Fruit fly (Drosophila melanogaster) whole organism, embryonic: ENCODE measurements around the gene Pisd.
A peak's percentile ranks its signal among the peaks of the same experiment; 100 is the strongest.

ENCODE experiments used
- Adf1 ChIP-seq: fragments of 200-800 bp; sonication (Bioruptor generic); IDR thresholded peaks from 2 replicates; pipeline ENCODE4 v1.3.6; 2022; ENCODE audit warnings: missing biosample characterization, missing genetic modification characterization
- Atf3 ChIP-seq: fragments of 200-800 bp; sonication (Bioruptor generic); optimal IDR thresholded peaks from 3 replicates; lab custom pipeline; 2016; ENCODE audit warnings: missing biosample characterization, missing genetic modification characterization
- CG10274 ChIP-seq: fragments of 200-800 bp; sonication (Bioruptor generic); optimal IDR thresholded peaks from 3 replicates; lab custom pipeline; 2017; ENCODE audit warnings: missing biosample characterization, mild to moderate bottlenecking, missing genetic modification characterization
- CG10431 ChIP-seq: fragments of 200-800 bp; sonication (Bioruptor generic); optimal IDR thresholded peaks from 3 replicates; lab custom pipeline; 2018; ENCODE audit warnings: missing biosample characterization, mild to moderate bottlenecking, missing genetic modification characterization
- CG11085 ChIP-seq: fragments of 200-800 bp; sonication (Bioruptor generic); IDR thresholded peaks from 2 replicates; pipeline ENCODE4 v1.3.6; 2022; ENCODE audit warnings: missing biosample characterization, missing genetic modification characterization
- CG11093 ChIP-seq: fragments of 200-800 bp; sonication (Bioruptor generic); IDR thresholded peaks from 3 replicates; pipeline ENCODE4 v1.3.6; 2022; ENCODE audit warnings: missing biosample characterization, missing genetic modification characterization
- CG11247 ChIP-seq: fragments of 200-800 bp; sonication (Bioruptor generic); IDR thresholded peaks from 2 replicates; pipeline ENCODE4 v1.3.6; 2022; ENCODE audit warnings: missing biosample characterization, missing genetic modification characterization
- CG11398 ChIP-seq: fragments of 200-800 bp; sonication (Bioruptor generic); optimal IDR thresholded peaks from 2 replicates; lab custom pipeline; 2016; ENCODE audit warnings: missing biosample characterization, missing genetic modification characterization
- CG12236 ChIP-seq: fragments of 200-800 bp; sonication (Bioruptor generic); optimal IDR thresholded peaks from 2 replicates; lab custom pipeline; 2016; ENCODE audit warnings: missing biosample characterization, missing genetic modification characterization
- CG13894 ChIP-seq: fragments of 200-800 bp; sonication (Bioruptor generic); optimal IDR thresholded peaks from 3 replicates; lab custom pipeline; 2018; ENCODE audit warnings: missing biosample characterization, mild to moderate bottlenecking, missing genetic modification characterization, moderate library complexity
- CG14710 ChIP-seq: fragments of 200-800 bp; sonication (Bioruptor generic); optimal IDR thresholded peaks from 3 replicates; lab custom pipeline; 2019; ENCODE audit warnings: missing biosample characterization, mild to moderate bottlenecking, missing genetic modification characterization, moderate library complexity
- CG17328 ChIP-seq: fragments of 200-800 bp; sonication (Bioruptor generic); IDR thresholded peaks from 2 replicates; pipeline ENCODE4 v1.3.6; 2022; ENCODE audit warnings: missing biosample characterization, missing genetic modification characterization
- CG18011 ChIP-seq: fragments of 200-800 bp; sonication (Bioruptor generic); optimal IDR thresholded peaks from 2 replicates; lab custom pipeline; 2017; ENCODE audit warnings: missing biosample characterization, missing genetic modification characterization, mild to moderate bottlenecking, moderate library complexity, missing genotype
- CG18599 ChIP-seq: fragments of 200-800 bp; sonication (Bioruptor generic); optimal IDR thresholded peaks from 3 replicates; lab custom pipeline; 2017; ENCODE audit warnings: missing biosample characterization, missing genetic modification characterization, mild to moderate bottlenecking, moderate library complexity, missing genetic modification reagents
- CG2120 ChIP-seq: fragments of 200-800 bp; sonication (Bioruptor generic); optimal IDR thresholded peaks from 3 replicates; lab custom pipeline; 2016; ENCODE audit warnings: missing biosample characterization, missing genetic modification characterization
- CG2889 ChIP-seq: fragments of 200-800 bp; sonication (Bioruptor generic); IDR thresholded peaks from 3 replicates; pipeline ENCODE4 v1.3.6; 2022; ENCODE audit warnings: missing biosample characterization, missing genetic modification characterization
- CG30431 ChIP-seq: fragments of 200-800 bp; sonication (Bioruptor generic); optimal IDR thresholded peaks from 2 replicates; lab custom pipeline; 2017; ENCODE audit warnings: missing biosample characterization, missing genetic modification characterization
- CG34376 ChIP-seq: fragments of 200-800 bp; sonication (Bioruptor generic); optimal IDR thresholded peaks from 2 replicates; lab custom pipeline; 2018; ENCODE audit warnings: missing biosample characterization, mild to moderate bottlenecking, missing genetic modification characterization
- CG4404 ChIP-seq: fragments of 200-800 bp; sonication (Bioruptor generic); IDR thresholded peaks from 2 replicates; pipeline ENCODE4 v1.3.6; 2022; ENCODE audit warnings: missing biosample characterization, missing genetic modification characterization
- CG4854 ChIP-seq: fragments of 200-800 bp; sonication (Bioruptor generic); optimal IDR thresholded peaks from 2 replicates; lab custom pipeline; 2016; ENCODE audit warnings: missing biosample characterization, missing genetic modification characterization, inconsistent platforms
- CG6683 ChIP-seq: fragments of 200-800 bp; sonication (Bioruptor generic); optimal IDR thresholded peaks from 2 replicates; lab custom pipeline; 2017; ENCODE audit warnings: missing biosample characterization, mild to moderate bottlenecking, missing genetic modification characterization, missing genetic modification reagents
- CG8388 ChIP-seq: fragments of 200-800 bp; sonication (Bioruptor generic); optimal IDR thresholded peaks from 2 replicates; lab custom pipeline; 2019; ENCODE audit warnings: missing biosample characterization, mild to moderate bottlenecking, missing genetic modification characterization, moderate library complexity
- CG9797 ChIP-seq: fragments of 200-800 bp; sonication (Bioruptor generic); optimal IDR thresholded peaks from 3 replicates; lab custom pipeline; 2018; ENCODE audit warnings: missing biosample characterization, mild to moderate bottlenecking, missing genetic modification characterization
- Dip3 ChIP-seq: fragments of 200-800 bp; sonication (Bioruptor generic); optimal IDR thresholded peaks from 3 replicates; lab custom pipeline; 2016; ENCODE audit warnings: missing biosample characterization, missing genetic modification characterization
- E2f2 ChIP-seq: fragments of 200-800 bp; sonication (Bioruptor generic); IDR thresholded peaks from 2 replicates; pipeline ENCODE4 v1.3.6; 2022; ENCODE audit warnings: missing biosample characterization, missing genetic modification characterization
- Ets65A ChIP-seq: fragments of 200-800 bp; sonication (Bioruptor generic); peaks from one replicate; lab custom pipeline; 2016; ENCODE audit warnings: missing biosample characterization, missing genetic modification characterization
- HLHmδ ChIP-seq: fragments of 200-800 bp; sonication (Bioruptor generic); optimal IDR thresholded peaks from 2 replicates; lab custom pipeline; 2018; ENCODE audit warnings: missing biosample characterization, mild to moderate bottlenecking, missing genetic modification characterization, moderate library complexity
- Hand ChIP-seq: fragments of 200-800 bp; sonication (Bioruptor generic); optimal IDR thresholded peaks from 2 replicates; lab custom pipeline; 2017; ENCODE audit warnings: mild to moderate bottlenecking, missing biosample characterization, missing genetic modification reagents, missing genetic modification characterization
- Kr ChIP-seq: fragments of 200-800 bp; sonication (Bioruptor generic); optimal IDR thresholded peaks from 2 replicates; lab custom pipeline; 2017; ENCODE audit warnings: missing biosample characterization, mild to moderate bottlenecking, missing genetic modification characterization
- NC2β ChIP-seq: fragments of 200-800 bp; sonication (Bioruptor generic); optimal IDR thresholded peaks from 2 replicates; lab custom pipeline; 2016; ENCODE audit warnings: missing biosample characterization, missing genetic modification characterization
- NfI ChIP-seq: fragments of 200-800 bp; sonication (Bioruptor generic); optimal IDR thresholded peaks from 3 replicates; lab custom pipeline; 2018; ENCODE audit warnings: missing biosample characterization, mild to moderate bottlenecking, missing genetic modification characterization, moderate library complexity
- Oaz ChIP-seq: fragments of 200-800 bp; sonication (Bioruptor generic); IDR thresholded peaks from 2 replicates; pipeline ENCODE4 v1.3.6; 2022; ENCODE audit warnings: missing biosample characterization, missing genetic modification characterization
- Six4 ChIP-seq: fragments of 200-800 bp; sonication (Bioruptor generic); optimal IDR thresholded peaks from 2 replicates; lab custom pipeline; 2016; ENCODE audit warnings: missing biosample characterization, missing genetic modification characterization
- YL-1 ChIP-seq: fragments of 200-800 bp; sonication (Bioruptor generic); optimal IDR thresholded peaks from 3 replicates; lab custom pipeline; 2017; ENCODE audit warnings: missing biosample characterization, mild to moderate bottlenecking, missing genetic modification characterization
- ash1 ChIP-seq: fragments of 200-800 bp; sonication (Bioruptor generic); optimal IDR thresholded peaks from 2 replicates; lab custom pipeline; 2018; ENCODE audit warnings: missing biosample characterization, mild to moderate bottlenecking, missing genetic modification characterization
- bowl ChIP-seq: fragments of 200-800 bp; sonication (Bioruptor generic); IDR thresholded peaks from 2 replicates; pipeline ENCODE4 v1.3.6; 2022; ENCODE audit warnings: missing biosample characterization, missing genetic modification characterization
- caup ChIP-seq: fragments of 200-800 bp; sonication (Bioruptor generic); optimal IDR thresholded peaks from 3 replicates; lab custom pipeline; 2017; ENCODE audit warnings: missing biosample characterization, mild to moderate bottlenecking, missing genetic modification characterization, moderate library complexity; ENCODE audit not compliant: severe bottlenecking
- cwo ChIP-seq: fragments of 200-800 bp; sonication (Bioruptor generic); optimal IDR thresholded peaks from 3 replicates; lab custom pipeline; 2017; ENCODE audit warnings: missing biosample characterization, missing genetic modification characterization, mild to moderate bottlenecking, moderate library complexity, missing genetic modification reagents
- danr ChIP-seq: fragments of 200-800 bp; sonication (Bioruptor generic); IDR thresholded peaks from 2 replicates; pipeline ENCODE4 v1.3.6; 2022; ENCODE audit warnings: missing biosample characterization, missing genetic modification characterization
- dpn ChIP-seq, 2 experiments: fragments of 200-800 bp; sonication (Bioruptor generic); optimal IDR thresholded peaks; 3 replicates each; lab custom pipeline; 2016; ENCODE audit warnings: missing biosample characterization in 2 of 2, missing genetic modification characterization in 2 of 2
- fd64A ChIP-seq: fragments of 200-800 bp; sonication (Bioruptor generic); optimal IDR thresholded peaks from 3 replicates; lab custom pipeline; 2018; ENCODE audit warnings: missing biosample characterization, mild to moderate bottlenecking, missing genetic modification characterization
- fu2 ChIP-seq: fragments of 200-800 bp; sonication (Bioruptor generic); optimal IDR thresholded peaks from 2 replicates; lab custom pipeline; 2016; ENCODE audit warnings: missing biosample characterization, missing genetic modification characterization
- gcm2 ChIP-seq: fragments of 200-800 bp; sonication (Bioruptor generic); optimal IDR thresholded peaks from 2 replicates; lab custom pipeline; 2016; ENCODE audit warnings: missing biosample characterization, missing genetic modification characterization
- her ChIP-seq: fragments of 200-800 bp; sonication (Bioruptor generic); optimal IDR thresholded peaks from 2 replicates; lab custom pipeline; 2016; ENCODE audit warnings: missing biosample characterization, missing genetic modification characterization
- insv ChIP-seq, 2 experiments: fragments of 200-800 bp; sonication (Bioruptor generic); optimal IDR thresholded peaks; 3 replicates each; lab custom pipeline; 2016 to 2018; ENCODE audit warnings: missing biosample characterization in 2 of 2, missing genetic modification characterization in 2 of 2
- lola ChIP-seq, 3 experiments: fragments of >200 bp in 2 of 3; fragments of 200-800 bp in 1 of 3; sonication (Bioruptor generic) in 1 of 3; optimal IDR thresholded peaks; 2 replicates each; lab custom pipeline; 2017 to 2019; ENCODE audit warnings: missing biosample characterization in 3 of 3, missing genetic modification characterization in 3 of 3, mild to moderate bottlenecking in 1 of 3, moderate library complexity in 1 of 3
- pfk ChIP-seq: fragments of 200-800 bp; sonication (Bioruptor generic); optimal IDR thresholded peaks from 2 replicates; lab custom pipeline; 2018; ENCODE audit warnings: missing biosample characterization, mild to moderate bottlenecking, missing genetic modification characterization, moderate library complexity
- psq ChIP-seq: fragments of 200-800 bp; sonication (Bioruptor generic); optimal IDR thresholded peaks from 2 replicates; lab custom pipeline; 2017; ENCODE audit warnings: missing biosample characterization, missing genetic modification characterization
- ranshi ChIP-seq: fragments of 200-800 bp; sonication (Bioruptor generic); IDR thresholded peaks from 2 replicates; pipeline ENCODE4 v1.3.6; 2022; ENCODE audit warnings: missing biosample characterization, missing genetic modification characterization
- sens-2 ChIP-seq: fragments of 200-800 bp; sonication (Bioruptor generic); IDR thresholded peaks from 2 replicates; pipeline ENCODE4 v1.3.6; 2022; ENCODE audit warnings: missing biosample characterization, missing genetic modification characterization
- sna ChIP-seq: fragments of 200-800 bp; sonication (Bioruptor generic); IDR thresholded peaks from 2 replicates; pipeline ENCODE4 v1.3.6; 2022; ENCODE audit warnings: missing biosample characterization, missing genetic modification characterization; ENCODE audit not compliant: partially characterized antibody
- sr ChIP-seq: fragments of 200-800 bp; sonication (Bioruptor generic); IDR thresholded peaks from 3 replicates; pipeline ENCODE4 v1.3.6; 2022; ENCODE audit warnings: missing biosample characterization, missing genetic modification characterization

The Pisd gene

dm6 chr3R:24058041-24058440 is 7.5 kb downstream of the Pisd start, which contains the start of gene SMC1 (continued):
- TF ChIP-seq Dip3 (peak; percentile 7), bowl (GFP tag; lab: Robert Waterston, UW) (no peak), CG10431 (GFP tag; lab: Kevin White, UChicago) (no peak), CG2889 (GFP tag; lab: Robert Waterston, UW) (no peak), Atf3 (GFP tag; lab: Kevin White, UChicago) (no peak), sna (GFP tag; lab: Robert Waterston, UW) (peak; percentile 99), danr (GFP tag; lab: Robert Waterston, UW) (no peak), her (peak; percentile 38), ranshi (GFP tag; lab: Robert Waterston, UW) (no peak), caup (no peak), NC2β (peak; percentile 70), Oaz (no peak), CG6683 (GFP tag; lab: Kevin White, UChicago) (peak; percentile 6), CG10274 (no peak), Hand (GFP tag; lab: Kevin White, UChicago) (no peak), dpn (GFP tag; optimal IDR thresholded peaks at IDR 0.05; lab: Kevin White, UChicago) (peak; percentile 43 to 61), ash1 (GFP tag; lab: Kevin White, UChicago) (no peak), psq (GFP tag; lab: Kevin White, UChicago) (no peak), CG13894 (tag; lab: Kevin White, UChicago) (peak; percentile 83), Adf1 (GFP tag; lab: Robert Waterston, UW) (no peak), sr (no peak), Kr (GFP tag; lab: Kevin White, UChicago) (no peak), CG11085 (GFP tag; lab: Robert Waterston, UW) (no peak), CG12236 (GFP tag; lab: Kevin White, UChicago) (no peak), CG2120 (GFP tag; lab: Kevin White, UChicago) (peak; percentile 52), lola (GFP tag; optimal IDR thresholded peaks at IDR 0.05; lab: Kevin White, UChicago) (no peak), pfk (GFP tag; lab: Kevin White, UChicago) (peak; percentile 34), CG34376 (GFP tag; lab: Kevin White, UChicago) (peak; percentile 42), Ets65A (GFP tag; lab: Kevin White, UChicago) (peak; percentile 35), CG11247 (no peak), cwo (GFP tag; lab: Kevin White, UChicago) (no peak), Six4 (GFP tag; lab: Kevin White, UChicago) (no peak), CG4854 (peak; percentile 20), gcm2 (no peak), CG17328 (GFP tag; lab: Robert Waterston, UW) (0 out of 2 replicates have a peak, but pooled peaks have one; percentile 11), YL-1 (GFP tag; lab: Kevin White, UChicago) (peak; percentile 90), E2f2 (GFP tag; lab: Robert Waterston, UW) (peak; percentile 81), CG14710 (tag; lab: Kevin White, UChicago) (peak; percentile 68), CG30431 (GFP tag; lab: Kevin White, UChicago) (no peak), CG18011 (GFP tag; lab: Kevin White, UChicago) (no peak), CG9797 (GFP tag; lab: Kevin White, UChicago) (peak; percentile 83), fu2 (GFP tag; lab: Kevin White, UChicago) (no peak), NfI (GFP tag; lab: Kevin White, UChicago) (no peak), CG8388 (GFP tag; lab: Kevin White, UChicago) (no peak), insv (GFP tag; optimal IDR thresholded peaks at IDR 0.05; lab: Kevin White, UChicago) (no peak), CG4404 (GFP tag; lab: Robert Waterston, UW) (no peak), fd64A (GFP tag; lab: Kevin White, UChicago) (no peak), CG11093 (GFP tag; lab: Robert Waterston, UW) (no peak), HLHmδ (GFP tag; lab: Kevin White, UChicago) (no peak), CG18599 (GFP tag; lab: Kevin White, UChicago) (no peak), sens-2 (no peak), CG11398 (no peak)
